Worm (Caenorhabditis elegans) whole organism, early embryonic: Measurements from ENCODE around the gene T27D12.1.

Experiments used
- B0310.2 ChIP-seq: sonication (generic microtip); optimal IDR thresholded peaks from 2 replicates; lab custom pipeline; 2016; ENCODE audit warnings: mild to moderate bottlenecking, missing genetic modification characterization, missing compliant biosample characterization
- F13C5.2 ChIP-seq: sonication (generic microtip); optimal IDR thresholded peaks from 2 replicates; lab custom pipeline; 2017; ENCODE audit warnings: mild to moderate bottlenecking, missing genetic modification characterization, inconsistent platforms, missing compliant biosample characterization
- ama-1 ChIP-seq: fragments of 150-350 bp; optimal IDR thresholded peaks from 2 replicates; lab custom pipeline; 2014
- ceh-13 ChIP-seq: fragments of 200-800 bp; sonication (Bioruptor generic); optimal IDR thresholded peaks from 2 replicates; lab custom pipeline; 2018; ENCODE audit warnings: mild to moderate bottlenecking, missing genetic modification characterization, missing compliant biosample characterization
- flt-1 ChIP-seq: fragments of 200-800 bp; sonication (Bioruptor generic); IDR thresholded peaks from 2 replicates; pipeline ENCODE4 v1.3.6; 2022; ENCODE audit warnings: missing genetic modification characterization, missing compliant biosample characterization
- hmbx-1 ChIP-seq: sonication (generic microtip); optimal IDR thresholded peaks from 2 replicates; lab custom pipeline; 2016; ENCODE audit warnings: mild to moderate bottlenecking, missing genetic modification characterization, missing compliant biosample characterization
- hmg-4 ChIP-seq: fragments of 200-800 bp; sonication (Bioruptor generic); optimal IDR thresholded peaks from 2 replicates; lab custom pipeline; 2018; ENCODE audit warnings: mild to moderate bottlenecking, missing genetic modification characterization, missing compliant biosample characterization
- hnd-1 ChIP-seq: sonication (generic microtip); optimal IDR thresholded peaks from 2 replicates; lab custom pipeline; 2016; ENCODE audit warnings: missing genetic modification characterization, missing compliant biosample characterization
- scrt-1 ChIP-seq: fragments of 200-800 bp; sonication (Bioruptor generic); IDR thresholded peaks from 2 replicates; pipeline ENCODE4 v1.3.6; 2022; ENCODE audit warnings: missing genetic modification characterization, missing compliant biosample characterization
- sea-1 ChIP-seq: fragments of 200-800 bp; sonication (Bioruptor generic); conservative IDR thresholded peaks from 2 replicates; pipeline ENCODE4 v1.3.6; 2022; ENCODE audit warnings: missing genetic modification characterization, missing compliant biosample characterization
- tbx-11 ChIP-seq: fragments of 200-800 bp; sonication (Bioruptor generic); IDR thresholded peaks from 2 replicates; pipeline ENCODE4 v1.3.6; 2022; ENCODE audit warnings: missing genetic modification characterization, missing compliant biosample characterization
- tbx-37 ChIP-seq: fragments of 200-800 bp; sonication (Bioruptor generic); conservative IDR thresholded peaks from 2 replicates; pipeline ENCODE4 v1.3.6; 2022; ENCODE audit warnings: missing genetic modification reagents, missing genetic modification characterization, missing compliant biosample characterization
- tra-4 ChIP-seq: sonication (generic microtip); optimal IDR thresholded peaks from 2 replicates; lab custom pipeline; 2017; ENCODE audit warnings: missing genetic modification characterization, missing compliant biosample characterization

DNA sequence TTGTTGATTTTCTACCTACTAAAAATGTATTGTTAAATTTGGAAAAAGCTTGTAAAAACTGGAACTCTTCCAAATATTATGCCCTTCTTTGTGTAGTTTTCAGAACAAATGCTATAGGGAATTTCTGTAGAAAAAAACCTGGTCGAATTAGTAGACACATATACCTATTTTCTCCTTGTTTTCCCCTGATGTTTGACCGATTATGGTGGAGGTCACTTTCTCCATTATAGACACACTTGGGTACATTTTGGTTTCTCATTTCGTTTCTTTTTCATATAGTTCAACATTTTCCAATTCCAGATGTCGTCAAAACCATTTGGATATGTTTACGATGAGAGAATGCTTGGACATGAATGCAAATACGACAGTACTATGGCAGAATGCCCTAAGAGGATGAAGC lies 43.7 kb upstream of the T27D12.1 start, which contains the start of gene hda-5:
- TF ChIP-seq tbx-11 = no peak
- TF ChIP-seq ama-1 (lab: Kevin White, UChicago) = no peak
- no peak for TF ChIP-seq tra-4 (tag; lab: Kevin White, UChicago)
- no peak for TF ChIP-seq flt-1 (GFP tag; lab: Robert Waterston, UW)
- no peak for TF ChIP-seq ceh-13 (GFP tag; lab: Kevin White, UChicago)
- no peak for TF ChIP-seq F13C5.2 (tag; lab: Kevin White, UChicago)
- TF ChIP-seq hmbx-1 (tag; lab: Kevin White, UChicago) = no peak
- no peak for TF ChIP-seq hmg-4
- no peak for TF ChIP-seq scrt-1 (GFP tag; lab: Robert Waterston, UW)
- no peak for TF ChIP-seq B0310.2
- no peak for TF ChIP-seq tbx-37
- no peak for TF ChIP-seq hnd-1
- TF ChIP-seq sea-1 (GFP tag; lab: Robert Waterston, UW) = no peak
